Worm (Caenorhabditis elegans): ENCODE measurements around the gene C09F12.2.

Gene C09F12.2

ce11 chrX:11010565-11010964 is 43.1 kb upstream of the C09F12.2 start, which contains the start of gene F58A3.4:
TSS of gene F58A3.4 (minus strand) at chrX:11010665.
- TF ChIP-seq unc-130 (GFP tag; optimal IDR thresholded peaks at IDR 0.05) = no peak
- no peak for TF ChIP-seq ceh-79 (tag; optimal IDR thresholded peaks at IDR 0.05)
- TF ChIP-seq atf-7 (tag; optimal IDR thresholded peaks at IDR 0.05) = no peak
- TF ChIP-seq F49E8.2 (tag; optimal IDR thresholded peaks at IDR 0.05; ENCODE audit: insufficient read depth) = no peak
- no peak for TF ChIP-seq nhr-90 (tag; optimal IDR thresholded peaks at IDR 0.05)
- no peak for TF ChIP-seq aptf-2 (GFP tag; conservative IDR thresholded peaks at IDR 0.05)
- TF ChIP-seq mes-4 (tag; optimal IDR thresholded peaks at IDR 0.05) = no peak
- no peak for TF ChIP-seq nhr-120 (GFP tag; IDR thresholded peaks at IDR 0.05)
- TF ChIP-seq Y95B8A.8 (GFP tag; IDR thresholded peaks at IDR 0.05) = no peak
- TF ChIP-seq attf-6 (GFP tag; IDR thresholded peaks at IDR 0.05) = no peak
- no peak for TF ChIP-seq bed-2 (GFP tag; IDR thresholded peaks at IDR 0.05)
- no peak for TF ChIP-seq F10E7.11 (tag; optimal IDR thresholded peaks at IDR 0.05)
- no peak for TF ChIP-seq lir-1 (GFP tag; conservative IDR thresholded peaks at IDR 0.05)
- TF ChIP-seq chd-7 (tag; optimal IDR thresholded peaks at IDR 0.05) = no peak

- no peak for TF ChIP-seq ceh-79 (tag; optimal IDR thresholded peaks at IDR 0.05)
- no peak for TF ChIP-seq mxl-1 (tag; optimal IDR thresholded peaks at IDR 0.05)
- TF ChIP-seq tbp1 (GFP tag; optimal IDR thresholded peaks at IDR 0.05) = no peak
- no peak for TF ChIP-seq hmg-1.2 (GFP tag; IDR thresholded peaks at IDR 0.05)
These were observed 41.4 kb upstream of the C09F12.2 start, which contains the start of gene F58A3.3 for ce11 chrX:11012337-11012736. TSS of gene F58A3.3 (plus strand) at chrX:11012637.

ce11 chrX:11014394-11015280 is 39.1 kb upstream of the C09F12.2 start:
- TF ChIP-seq attf-5 (GFP tag; optimal IDR thresholded peaks at IDR 0.05) (no peak), zfh-2 (GFP tag; conservative IDR thresholded peaks at IDR 0.05) (no peak), snpc-4 (GFP tag; optimal IDR thresholded peaks at IDR 0.05) (no peak), snpc-4 (tag; optimal IDR thresholded peaks at IDR 0.05) (no peak), ceh-91 (GFP tag; IDR thresholded peaks at IDR 0.05) (no peak), nhr-179 (tag; optimal IDR thresholded peaks at IDR 0.05) (no peak), hlh-26 (GFP tag; conservative IDR thresholded peaks at IDR 0.05) (no peak), ceh-40 (GFP tag; IDR thresholded peaks at IDR 0.05) (no peak), tbx-9 (tag; optimal IDR thresholded peaks at IDR 0.05; ENCODE audit: borderline replicate concordance) (no peak), ceh-27 (GFP tag; optimal IDR thresholded peaks at IDR 0.05) (no peak), nfyb-1 (GFP tag; IDR thresholded peaks at IDR 0.05) (no peak)

- TF ChIP-seq F22D6.2 (tag; optimal IDR thresholded peaks at IDR 0.05) (no peak), atf-7 (tag; optimal IDR thresholded peaks at IDR 0.05) (no peak), xnd-1 (tag; optimal IDR thresholded peaks at IDR 0.05) (no peak), nfya-1 (tag; optimal IDR thresholded peaks at IDR 0.05; ENCODE audit: borderline replicate concordance, insufficient read depth) (no peak), lag-1 (GFP tag; IDR thresholded peaks at IDR 0.05) (no peak), Y56A3A.18 (GFP tag; IDR thresholded peaks at IDR 0.05) (no peak), hmg-20 (GFP tag; IDR thresholded peaks at IDR 0.05) (no peak), F37B4.10 (GFP tag; IDR thresholded peaks at IDR 0.05) (no peak), rpc-1 (optimal IDR thresholded peaks at IDR 0.05) (no peak), rpc-1 (tag; optimal IDR thresholded peaks at IDR 0.05) (no peak), zim-3 (tag; optimal IDR thresholded peaks at IDR 0.05) (no peak), lsl-1 (GFP tag; optimal IDR thresholded peaks at IDR 0.05) (no peak), pbrm-1 (GFP tag; IDR thresholded peaks at IDR 0.05) (no peak), F23B12.7 (tag; optimal IDR thresholded peaks at IDR 0.05; ENCODE audit: insufficient read depth) (no peak), snpc-3.4 (tag; optimal IDR thresholded peaks at IDR 0.05) (no peak), mes-4 (tag; optimal IDR thresholded peaks at IDR 0.05) (no peak), Y95B8A.8 (GFP tag; IDR thresholded peaks at IDR 0.05) (no peak), gei-17 (GFP tag; optimal IDR thresholded peaks at IDR 0.05) (no peak)
These were observed 37.6 kb upstream of the C09F12.2 start, which contains the start of gene egl-15 for ce11 chrX:11016100-11016499. TSS of gene egl-15 (plus strand) at chrX:11016400.

Data from whole organism, young adult.